Worm (Caenorhabditis elegans): ENCODE measurements around the gene tbc-20.

tbc-20 gene

ce11 chrII:14798047-14798522, at the start of gene tbc-20:
TSS of gene tbc-20 (plus strand) at chrII:14798472.
- peak; percentile 4 for TF ChIP-seq K09A11.1 (tag; optimal IDR thresholded peaks at IDR 0.05; ENCODE audit: insufficient read depth)
- TF ChIP-seq ceh-19 (GFP tag; optimal IDR thresholded peaks at IDR 0.05) = no peak

- TF ChIP-seq sdc-2 (tag; optimal IDR thresholded peaks at IDR 0.05) (no peak), C38D4.7 (GFP tag; optimal IDR thresholded peaks at IDR 0.05) (no peak), ahr-1 (tag; optimal IDR thresholded peaks at IDR 0.05) (no peak), che-1 (tag; optimal IDR thresholded peaks at IDR 0.05) (no peak), fkh-6 (tag; optimal IDR thresholded peaks at IDR 0.05) (no peak), F13H6.1 (tag; optimal IDR thresholded peaks at IDR 0.05) (no peak), ceh-34 (tag; optimal IDR thresholded peaks at IDR 0.05) (no peak), pqm-1 (tag; optimal IDR thresholded peaks at IDR 0.05) (no peak), Y22D7AL.16 (tag; optimal IDR thresholded peaks at IDR 0.05) (no peak), lin-11 (tag; optimal IDR thresholded peaks at IDR 0.05) (no peak), ceh-18 (tag; optimal IDR thresholded peaks at IDR 0.05) (no peak), ceh-48 (tag; optimal IDR thresholded peaks at IDR 0.05) (no peak), elt-2 (tag; optimal IDR thresholded peaks at IDR 0.05) (no peak), fax-1 (tag; optimal IDR thresholded peaks at IDR 0.05) (no peak)
These were observed 45.9 kb upstream of the tbc-20 start, which contains the start of gene smg-9 for ce11 chrII:14752187-14752959. TSS of gene smg-9 (minus strand) at chrII:14752849.

DNA sequence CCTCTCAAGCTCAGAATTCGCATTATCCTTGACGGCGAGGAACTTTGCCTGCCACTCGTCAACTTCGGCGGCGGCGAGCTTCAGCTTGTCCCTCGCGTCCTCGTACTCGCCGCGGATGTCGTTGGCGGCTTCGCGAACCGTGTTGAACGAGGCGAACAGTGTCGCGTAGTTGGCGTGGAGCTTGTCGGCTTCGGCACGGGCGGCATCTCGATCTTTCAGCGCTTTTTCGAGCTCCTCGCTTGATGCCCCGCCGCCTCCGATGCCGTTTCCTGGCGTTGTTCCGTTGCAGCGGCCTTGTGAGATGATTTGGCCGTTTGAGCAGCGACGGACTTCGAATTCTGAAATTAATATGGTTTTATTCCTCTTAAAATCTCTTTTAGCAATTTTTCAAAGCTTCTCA, 45.0 kb upstream of the tbc-20 start:
- no peak for TF ChIP-seq unc-42 (tag; optimal IDR thresholded peaks at IDR 0.05)
- TF ChIP-seq ama-1 (optimal IDR thresholded peaks at IDR 0.05) = no peak

- TF ChIP-seq ref-2 (tag; optimal IDR thresholded peaks at IDR 0.05) (no peak), ceh-31 (tag; optimal IDR thresholded peaks at IDR 0.05) (peak; percentile 3)
These were observed 44.2 kb upstream of the tbc-20 start, which contains the start of the genes tac-1 and Y54E2A.4 for ce11 chrII:14753858-14754750. TSS of gene tac-1 (minus strand) at chrII:14753877. TSS of gene Y54E2A.4 (plus strand) at chrII:14754622.

ce11 chrII:14757711-14758110, 40.6 kb upstream of the tbc-20 start, which contains the start of gene Y54E2A.5:
TSS of gene Y54E2A.5 (minus strand) at chrII:14757811.
- TF ChIP-seq ceh-6 (GFP tag; optimal IDR thresholded peaks at IDR 0.05) (no peak), ceh-9 (tag; optimal IDR thresholded peaks at IDR 0.05) (no peak), ahr-1 (tag; optimal IDR thresholded peaks at IDR 0.05) (no peak), C38D4.7 (GFP tag; optimal IDR thresholded peaks at IDR 0.05) (no peak), unc-3 (GFP tag; conservative IDR thresholded peaks at IDR 0.05) (no peak), unc-3 (tag; optimal IDR thresholded peaks at IDR 0.05) (no peak), sox-4 (tag; optimal IDR thresholded peaks at IDR 0.05) (no peak), ama-1 (optimal IDR thresholded peaks at IDR 0.05) (no peak), hlh-15 (tag; optimal IDR thresholded peaks at IDR 0.05) (no peak), pha-2 (tag; optimal IDR thresholded peaks at IDR 0.05) (no peak), lin-11 (tag; optimal IDR thresholded peaks at IDR 0.05) (no peak), pqm-1 (tag; optimal IDR thresholded peaks at IDR 0.05) (no peak), ceh-24 (tag; optimal IDR thresholded peaks at IDR 0.05) (no peak), ets-4 (tag; optimal IDR thresholded peaks at IDR 0.05) (no peak), dve-1 (tag; optimal IDR thresholded peaks at IDR 0.05) (no peak), ceh-34 (tag; optimal IDR thresholded peaks at IDR 0.05) (no peak), hlh-6 (tag; optimal IDR thresholded peaks at IDR 0.05) (no peak), zip-5 (tag; optimal IDR thresholded peaks at IDR 0.05) (no peak)

All from whole organism, late embryonic.